Worm (Caenorhabditis elegans) whole organism, L4/young adult: ENCODE data around the gene F27E5.3.
A peak's percentile ranks its signal among the peaks of the same experiment; 100 is the strongest.

ENCODE experiments used
- W03F9.2 ChIP-seq: fragments of 150-350 bp; optimal IDR thresholded peaks from 2 replicates; lab custom pipeline; 2014; ENCODE audit warnings: missing biosample characterization, missing genetic modification characterization
- dao-5 ChIP-seq: sonication (generic microtip); optimal IDR thresholded peaks from 2 replicates; lab custom pipeline; 2016; ENCODE audit warnings: missing genotype, missing genetic modification characterization, moderate library complexity, missing compliant biosample characterization
- him-1 ChIP-seq: sonication (generic microtip); optimal IDR thresholded peaks from 2 replicates; lab custom pipeline; 2016; ENCODE audit warnings: missing genotype, missing genetic modification reagents, missing genetic modification characterization, missing compliant biosample characterization

The F27E5.3 gene

DNA sequence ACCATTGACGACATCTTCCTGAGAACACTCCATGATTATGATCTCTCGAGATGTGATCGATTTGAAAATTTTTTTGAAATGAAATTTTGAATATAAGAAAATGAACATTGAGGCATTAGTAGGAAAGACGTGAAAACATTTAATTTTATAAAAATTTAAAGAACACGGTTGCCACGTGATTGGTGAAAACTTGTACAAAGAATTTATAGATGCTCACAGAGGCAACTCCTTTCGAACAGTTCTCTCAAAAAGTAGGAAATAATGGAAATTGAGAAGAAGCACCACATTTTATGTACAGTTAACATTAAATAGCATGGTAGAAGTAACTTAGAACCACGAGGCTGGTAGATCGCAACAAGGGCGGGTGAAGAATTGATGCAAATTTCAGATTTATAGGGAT lies 37.1 kb downstream of the F27E5.3 start, which contains the start of gene ZK945.6:
TSS of gene ZK945.6 (minus strand) at position 101 of the 400 bp plus-strand sequence.
- TF ChIP-seq dao-5 (tag; lab: Kevin White, UChicago) (no peak), W03F9.2 (tag; lab: Kevin White, UChicago) (no peak), him-1 (tag; lab: Kevin White, UChicago) (no peak)

DNA sequence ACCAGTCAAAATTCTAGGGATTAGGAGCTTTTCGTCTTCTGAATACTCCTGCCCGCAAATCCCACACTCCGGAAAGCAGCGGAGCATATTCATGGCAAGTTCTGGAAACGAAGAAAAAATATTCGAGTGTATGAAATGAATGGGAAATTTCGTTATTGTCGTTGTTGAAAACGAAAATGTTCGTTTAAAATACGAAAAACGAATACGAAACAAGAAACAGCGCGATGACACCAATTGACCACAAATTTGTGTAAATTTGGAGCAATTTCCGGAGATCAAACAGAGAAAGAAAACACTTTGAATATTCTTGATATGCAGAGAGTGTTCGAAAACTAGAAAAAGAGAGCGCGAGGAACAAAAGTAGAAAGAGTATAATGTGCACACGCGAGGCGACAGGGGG lies 38.4 kb downstream of the F27E5.3 start, which contains the start of gene ZK945.4:
TSS of gene ZK945.4 (minus strand) at position 101 of the 400 bp plus-strand sequence.
- TF ChIP-seq him-1 (tag; lab: Kevin White, UChicago) (no peak), dao-5 (tag; lab: Kevin White, UChicago) (no peak)

DNA sequence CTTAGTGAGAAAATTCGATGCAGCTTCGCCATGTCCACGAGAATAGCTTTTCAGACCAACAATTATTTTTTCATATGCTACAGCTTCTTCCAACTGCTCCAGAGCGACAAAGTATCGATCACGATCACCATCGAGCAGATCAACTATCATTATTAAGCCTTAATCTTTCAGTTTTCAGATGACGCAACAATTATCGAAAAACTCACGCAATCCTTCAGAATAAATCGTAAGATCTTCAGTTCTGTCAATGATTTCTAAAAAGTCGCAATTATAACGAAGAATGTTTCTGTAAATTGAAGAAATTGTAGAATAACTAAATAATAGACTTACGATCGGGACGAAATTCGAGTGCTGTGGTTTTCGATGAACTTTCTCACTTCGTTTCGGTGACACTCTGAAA lies 40.8 kb downstream of the F27E5.3 start:
- TF ChIP-seq W03F9.2 (tag; lab: Kevin White, UChicago) = no peak
- TF ChIP-seq him-1 (tag; lab: Kevin White, UChicago) = no peak
- TF ChIP-seq dao-5 (tag; lab: Kevin White, UChicago) = no peak

DNA sequence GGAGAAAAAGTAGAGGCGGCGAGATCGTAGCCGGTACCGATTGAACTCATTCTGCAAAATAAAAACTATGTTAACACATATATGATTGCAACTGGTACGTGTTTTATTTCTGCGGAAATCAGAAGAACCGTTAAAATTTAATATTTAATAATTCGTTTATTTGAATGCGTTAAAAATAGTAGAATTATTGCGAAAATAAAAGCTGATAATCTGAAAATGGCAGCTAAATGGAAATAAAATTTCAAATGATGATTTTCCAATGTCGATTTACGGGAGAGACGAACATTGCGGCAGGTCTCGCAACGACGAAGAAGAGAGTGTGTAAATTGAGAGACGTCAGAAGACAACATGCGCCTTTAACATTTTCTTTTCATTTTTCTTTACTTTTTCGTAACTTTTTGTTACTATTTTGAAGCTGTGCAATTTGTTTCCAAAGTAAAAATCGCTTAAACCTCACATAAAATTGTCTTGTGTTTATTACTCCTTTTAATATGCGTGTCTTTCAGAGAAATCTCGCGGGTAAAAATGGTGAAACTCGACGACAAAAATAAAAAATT lies 44.1 kb downstream of the F27E5.3 start, which contains the start of the genes pas-7 and puf-12:
TSS of gene pas-7 (minus strand) at position 51 of the 557 bp plus-strand sequence.
TSS of gene puf-12 (plus strand) at position 507 of the 557 bp plus-strand sequence.
- TF ChIP-seq him-1 (tag; lab: Kevin White, UChicago) (no peak), W03F9.2 (tag; lab: Kevin White, UChicago) (peak; percentile 77)

DNA sequence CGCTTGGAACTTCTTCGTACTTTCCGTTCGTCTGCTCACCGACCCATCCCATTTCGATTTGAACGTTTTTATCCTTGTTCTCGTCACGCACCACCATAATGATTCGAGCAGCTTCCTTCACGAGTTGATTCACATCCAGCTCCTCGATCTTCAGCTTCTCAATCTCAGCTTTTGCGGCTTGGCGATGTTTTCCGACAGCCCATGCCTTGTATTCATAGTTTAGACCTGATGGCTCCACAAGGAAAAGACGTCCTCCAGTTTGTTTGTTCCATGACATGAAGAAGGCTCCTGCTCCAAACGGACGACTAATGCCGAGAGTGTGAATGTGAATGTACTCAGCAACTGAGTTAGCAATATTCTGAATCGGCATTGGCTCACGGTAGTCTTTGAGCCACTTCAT lies 44.9 kb downstream of the F27E5.3 start:
- no peak for TF ChIP-seq him-1 (tag; lab: Kevin White, UChicago)

DNA sequence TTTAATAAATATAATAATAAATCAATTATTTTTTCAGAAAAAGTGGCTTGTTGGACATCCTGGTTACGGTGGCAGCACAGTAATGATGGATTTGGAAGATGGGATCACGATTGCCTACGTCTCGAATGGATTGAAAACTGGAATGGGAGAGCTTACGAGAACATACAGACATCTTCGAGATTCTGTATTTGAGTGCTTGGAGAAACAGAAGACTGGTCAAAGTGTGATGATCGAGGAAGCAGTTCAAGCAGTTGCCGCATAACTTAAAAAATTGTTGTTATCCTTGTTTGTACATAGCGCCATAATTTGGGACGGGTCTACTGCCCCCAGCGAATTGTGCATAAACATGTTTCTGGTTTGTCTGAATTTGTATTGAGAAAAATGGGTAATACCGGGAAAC lies 45.6 kb downstream of the F27E5.3 start:
- no peak for TF ChIP-seq dao-5 (tag; lab: Kevin White, UChicago)
- TF ChIP-seq W03F9.2 (tag; lab: Kevin White, UChicago) = no peak
- TF ChIP-seq him-1 (tag; lab: Kevin White, UChicago) = no peak

DNA sequence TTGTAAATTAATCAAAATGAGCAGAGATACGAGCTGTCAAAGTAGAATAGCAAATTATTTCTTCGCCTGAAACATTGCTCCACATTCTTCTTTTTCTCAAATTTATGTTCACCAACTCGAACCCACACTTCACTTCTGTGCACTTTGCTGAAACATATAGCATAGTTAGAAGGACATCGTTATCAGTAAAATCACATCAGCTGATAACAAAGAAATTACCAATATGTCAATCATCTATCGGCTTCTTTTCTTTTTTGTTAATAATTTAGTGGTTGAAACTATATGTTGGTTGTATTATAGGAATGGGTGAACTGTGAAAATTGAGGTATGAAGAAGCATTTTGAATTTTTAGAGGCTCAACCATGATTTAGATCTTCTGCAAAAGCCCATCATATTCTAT lies 48.8 kb downstream of the F27E5.3 start:
- TF ChIP-seq dao-5 (tag; lab: Kevin White, UChicago) (no peak), W03F9.2 (tag; lab: Kevin White, UChicago) (no peak)

DNA sequence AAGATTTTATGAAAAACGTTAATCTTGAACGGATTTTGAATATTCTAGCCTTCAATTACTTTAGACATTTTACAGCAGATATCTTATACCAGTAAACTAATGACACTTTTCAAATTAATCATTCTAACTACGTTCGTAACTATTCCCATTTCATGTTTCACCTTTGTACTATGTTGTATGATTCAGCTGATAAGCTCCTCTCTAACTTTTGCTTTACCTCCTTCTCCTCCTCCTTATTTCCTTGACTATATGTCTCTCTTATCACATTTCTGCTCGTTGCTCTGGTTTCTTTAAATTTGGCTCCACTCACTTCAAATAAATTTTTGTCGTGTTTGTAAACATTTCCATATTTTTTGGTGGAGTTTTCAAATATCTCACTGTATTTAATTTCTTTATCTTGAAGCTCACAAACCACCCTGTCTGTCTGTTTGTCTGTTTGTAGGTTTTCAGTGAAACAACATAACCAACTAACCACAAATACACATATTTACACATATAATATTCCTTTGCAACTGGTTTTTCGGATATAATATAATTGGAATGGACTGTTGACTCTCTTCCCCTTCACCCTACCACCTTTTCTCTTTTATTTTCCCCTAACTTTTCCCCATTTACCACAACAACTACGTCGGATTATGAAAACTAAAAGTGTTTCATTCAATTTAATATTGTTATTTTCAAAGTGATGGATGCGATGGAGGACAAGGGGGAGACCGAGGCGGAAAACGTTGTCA lies 49.6 kb downstream of the F27E5.3 start, which contains the start of gene lact-2:
TSS of gene lact-2 (plus strand) at position 684 of the 734 bp plus-strand sequence.
- TF ChIP-seq him-1 (tag; lab: Kevin White, UChicago) = no peak
- no peak for TF ChIP-seq dao-5 (tag; lab: Kevin White, UChicago)
- TF ChIP-seq W03F9.2 (tag; lab: Kevin White, UChicago) = no peak

DNA sequence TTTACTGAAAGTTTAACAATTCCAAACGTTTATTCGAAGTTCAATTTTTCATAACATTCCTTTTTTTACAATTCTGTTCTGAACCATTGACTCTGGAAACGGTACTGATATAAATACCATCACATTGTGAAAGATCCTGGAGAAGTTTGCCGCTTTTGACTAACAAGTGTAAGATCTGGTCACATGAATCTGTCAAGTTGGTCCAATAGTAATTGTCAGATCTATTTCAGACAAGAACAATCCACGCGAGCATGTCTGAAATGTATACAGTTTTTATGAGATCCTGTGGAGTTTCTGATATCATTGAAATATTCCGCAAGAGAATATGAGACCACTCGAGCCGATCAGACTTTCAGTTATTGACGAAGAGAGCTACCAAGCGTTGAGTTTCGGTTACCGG lies 50.9 kb downstream of the F27E5.3 start:
- TF ChIP-seq W03F9.2 (tag; lab: Kevin White, UChicago) (no peak), dao-5 (tag; lab: Kevin White, UChicago) (no peak), him-1 (tag; lab: Kevin White, UChicago) (no peak)
